Fruit fly (Drosophila melanogaster) whole organism, embryonic: ENCODE measurements around the gene CG5805.

Source experiments
- Awh ChIP-seq: fragments of 200-800 bp; sonication (Bioruptor generic); IDR thresholded peaks from 2 replicates; pipeline ENCODE4, ENCODE4 v1.3.6; 2022; ENCODE audit warnings: missing biosample characterization, missing genetic modification characterization
- B-H1 ChIP-seq: fragments of 200-800 bp; sonication (Bioruptor generic); IDR thresholded peaks from 3 replicates; pipeline ENCODE4 v1.3.6; 2022; ENCODE audit warnings: missing biosample characterization, missing genetic modification characterization
- CG1024 ChIP-seq: fragments of 200-800 bp; sonication (Bioruptor generic); IDR thresholded peaks from 2 replicates; pipeline ENCODE4 v1.3.6; 2022; ENCODE audit warnings: missing biosample characterization, missing genetic modification characterization
- CG10366 ChIP-seq: fragments of 200-800 bp; sonication (Bioruptor generic); IDR thresholded peaks from 2 replicates; pipeline ENCODE4 v1.3.6; 2022; ENCODE audit warnings: missing biosample characterization, missing genetic modification characterization
- CG10654 ChIP-seq: fragments of 200-800 bp; sonication (Bioruptor generic); optimal IDR thresholded peaks from 2 replicates; lab custom pipeline; 2016; ENCODE audit warnings: missing biosample characterization, missing genetic modification characterization
- CG10959 ChIP-seq: fragments of 200-800 bp; sonication (Bioruptor generic); IDR thresholded peaks from 2 replicates; pipeline ENCODE4 v1.3.6; 2022; ENCODE audit warnings: missing biosample characterization, missing genetic modification characterization
- CG11398 ChIP-seq: fragments of 200-800 bp; sonication (Bioruptor generic); optimal IDR thresholded peaks from 2 replicates; lab custom pipeline; 2016; ENCODE audit warnings: missing biosample characterization, missing genetic modification characterization
- CG11456 ChIP-seq: fragments of 200-800 bp; sonication (Bioruptor generic); IDR thresholded peaks from 3 replicates; pipeline ENCODE4 v1.3.6; 2022; ENCODE audit warnings: missing biosample characterization, missing genetic modification characterization
- CG11695 ChIP-seq: fragments of 200-800 bp; sonication (Bioruptor generic); IDR thresholded peaks from 3 replicates; pipeline ENCODE4 v1.3.6; 2022; ENCODE audit warnings: missing biosample characterization, missing genetic modification characterization
- CG12659 ChIP-seq: fragments of 200-800 bp; sonication (Bioruptor generic); optimal IDR thresholded peaks from 3 replicates; lab custom pipeline; 2017; ENCODE audit warnings: mild to moderate bottlenecking, missing biosample characterization, missing genetic modification reagents, missing genetic modification characterization
- CG15269 ChIP-seq: fragments of 200-800 bp; sonication (Bioruptor generic); optimal IDR thresholded peaks from 2 replicates; lab custom pipeline; 2018; ENCODE audit warnings: missing biosample characterization, mild to moderate bottlenecking, missing genetic modification characterization, moderate library complexity
- CG1603 ChIP-seq: fragments of 200-800 bp; sonication (Bioruptor generic); optimal IDR thresholded peaks from 2 replicates; lab custom pipeline; 2019; ENCODE audit warnings: missing biosample characterization, mild to moderate bottlenecking, missing genetic modification characterization, moderate library complexity
- CG17361 ChIP-seq: fragments of 200-800 bp; sonication (Bioruptor generic); IDR thresholded peaks from 3 replicates; pipeline ENCODE4 v1.3.6; 2022; ENCODE audit warnings: missing biosample characterization, missing genetic modification characterization
- CG17568 ChIP-seq: fragments of 200-800 bp; sonication (Bioruptor generic); optimal IDR thresholded peaks from 2 replicates; lab custom pipeline; 2018; ENCODE audit warnings: missing biosample characterization, mild to moderate bottlenecking, missing genetic modification characterization, moderate library complexity
- CG18262 ChIP-seq: fragments of 200-800 bp; optimal IDR thresholded peaks from 3 replicates; lab custom pipeline; 2019; ENCODE audit warnings: missing biosample characterization, mild to moderate bottlenecking, missing genetic modification characterization, moderate library complexity
- CG2120 ChIP-seq: fragments of 200-800 bp; sonication (Bioruptor generic); optimal IDR thresholded peaks from 3 replicates; lab custom pipeline; 2016; ENCODE audit warnings: missing biosample characterization, missing genetic modification characterization
- CG31365 ChIP-seq: fragments of 200-800 bp; sonication (Bioruptor generic); optimal IDR thresholded peaks from 2 replicates; lab custom pipeline; 2018; ENCODE audit warnings: missing biosample characterization, mild to moderate bottlenecking, missing genetic modification characterization
- CG31388 ChIP-seq: fragments of 200-800 bp; sonication (Bioruptor generic); optimal IDR thresholded peaks from 2 replicates; lab custom pipeline; 2016; ENCODE audit warnings: missing biosample characterization, missing genetic modification characterization
- CG32532 ChIP-seq: fragments of 200-800 bp; sonication (Bioruptor generic); IDR thresholded peaks from 2 replicates; pipeline ENCODE4 v1.3.6; 2022; ENCODE audit warnings: missing biosample characterization, missing genetic modification characterization
- CG3838 ChIP-seq: fragments of 200-800 bp; sonication (Bioruptor generic); optimal IDR thresholded peaks from 3 replicates; lab custom pipeline; 2016; ENCODE audit warnings: missing biosample characterization, missing genetic modification characterization
- CG5180 ChIP-seq: fragments of 200-800 bp; sonication (Bioruptor generic); optimal IDR thresholded peaks from 3 replicates; lab custom pipeline; 2017; ENCODE audit warnings: missing biosample characterization, missing genetic modification characterization, mild to moderate bottlenecking, moderate library complexity, missing genetic modification reagents
- CG6272 ChIP-seq: fragments of 200-800 bp; sonication (Bioruptor generic); IDR thresholded peaks from 2 replicates; pipeline ENCODE4 v1.3.6; 2022; ENCODE audit warnings: missing biosample characterization, missing genetic modification characterization
- CG6689 ChIP-seq: fragments of 200-800 bp; sonication (Bioruptor generic); IDR thresholded peaks from 2 replicates; pipeline ENCODE4 v1.3.6; 2022; ENCODE audit warnings: missing biosample characterization, missing genetic modification characterization
- CG6854 ChIP-seq: fragments of 200-800 bp; sonication (Bioruptor generic); optimal IDR thresholded peaks from 3 replicates; lab custom pipeline; 2017; ENCODE audit warnings: missing biosample characterization, mild to moderate bottlenecking, missing genetic modification characterization
- CG7271 ChIP-seq: fragments of 200-800 bp; sonication (Bioruptor generic); optimal IDR thresholded peaks from 2 replicates; lab custom pipeline; 2018; ENCODE audit warnings: missing biosample characterization, mild to moderate bottlenecking, missing genetic modification characterization, moderate library complexity
- CG7786 ChIP-seq: fragments of 200-800 bp; sonication (Bioruptor generic); optimal IDR thresholded peaks from 2 replicates; lab custom pipeline; 2016; ENCODE audit warnings: missing biosample characterization, missing genetic modification characterization
- CG7928 ChIP-seq: fragments of 200-800 bp; sonication (Bioruptor generic); optimal IDR thresholded peaks from 2 replicates; lab custom pipeline; 2017; ENCODE audit warnings: missing biosample characterization, mild to moderate bottlenecking, missing genetic modification characterization
- CHES-1-like ChIP-seq: fragments of 200-800 bp; sonication (Bioruptor generic); optimal IDR thresholded peaks from 2 replicates; lab custom pipeline; 2016; ENCODE audit warnings: missing biosample characterization, missing genetic modification characterization
- Doc2 ChIP-seq: fragments of 200-800 bp; sonication (Bioruptor generic); IDR thresholded peaks from 2 replicates; pipeline ENCODE4 v1.3.6; 2022; ENCODE audit warnings: missing biosample characterization, missing genetic modification characterization
- ERR ChIP-seq: fragments of 200-800 bp; sonication (Bioruptor generic); optimal IDR thresholded peaks from 2 replicates; lab custom pipeline; 2016; ENCODE audit warnings: missing biosample characterization, missing genetic modification characterization
- Hand ChIP-seq: fragments of 200-800 bp; sonication (Bioruptor generic); optimal IDR thresholded peaks from 2 replicates; lab custom pipeline; 2017; ENCODE audit warnings: mild to moderate bottlenecking, missing biosample characterization, missing genetic modification reagents, missing genetic modification characterization
- NFAT ChIP-seq: fragments of 200-800 bp; sonication (Bioruptor generic); IDR thresholded peaks from 2 replicates; pipeline ENCODE4 v1.3.6; 2022; ENCODE audit warnings: missing biosample characterization, missing genetic modification characterization
- Nf-YA ChIP-seq: fragments of 200-800 bp; sonication (Bioruptor generic); IDR thresholded peaks from 2 replicates; pipeline ENCODE4 v1.3.6; 2022; ENCODE audit warnings: missing biosample characterization, missing genetic modification characterization
- Nf-YC ChIP-seq: fragments of 200-800 bp; optimal IDR thresholded peaks from 3 replicates; lab custom pipeline; 2019; ENCODE audit warnings: missing biosample characterization, mild to moderate bottlenecking, missing genetic modification characterization, moderate library complexity
- Xbp1 ChIP-seq: fragments of 200-800 bp; sonication (Bioruptor generic); optimal IDR thresholded peaks from 3 replicates; lab custom pipeline; 2016; ENCODE audit warnings: missing biosample characterization, mild to moderate bottlenecking, missing genetic modification characterization
- bcd ChIP-seq: fragments of 200-800 bp; sonication (Bioruptor generic); optimal IDR thresholded peaks from 2 replicates; lab custom pipeline; 2017; ENCODE audit warnings: missing biosample characterization, mild to moderate bottlenecking, missing genetic modification characterization
- cas ChIP-seq: fragments of 200-800 bp; sonication (Bioruptor generic); IDR thresholded peaks from 2 replicates; pipeline ENCODE4 v1.3.6; 2022; ENCODE audit warnings: missing biosample characterization, missing genetic modification characterization
- da ChIP-seq: fragments of 200-800 bp; sonication (Bioruptor generic); optimal IDR thresholded peaks from 2 replicates; lab custom pipeline; 2016; ENCODE audit warnings: missing biosample characterization, missing genetic modification characterization
- fru ChIP-seq: fragments of >200 bp; optimal IDR thresholded peaks from 2 replicates; lab custom pipeline; 2017
- ftz-f1 ChIP-seq: fragments of 200-800 bp; sonication (Bioruptor generic); optimal IDR thresholded peaks from 2 replicates; lab custom pipeline; 2016; ENCODE audit warnings: missing biosample characterization, missing genetic modification characterization
- mirr ChIP-seq: fragments of 200-800 bp; sonication (Bioruptor generic); optimal IDR thresholded peaks from 3 replicates; lab custom pipeline; 2018; ENCODE audit warnings: missing biosample characterization, mild to moderate bottlenecking, missing genetic modification characterization
- nau ChIP-seq: fragments of 200-800 bp; sonication (Bioruptor generic); optimal IDR thresholded peaks from 3 replicates; lab custom pipeline; 2017; ENCODE audit warnings: missing biosample characterization, mild to moderate bottlenecking, missing genetic modification characterization, missing genetic modification reagents
- nom ChIP-seq: fragments of 200-800 bp; sonication (Bioruptor generic); optimal IDR thresholded peaks from 2 replicates; lab custom pipeline; 2017; ENCODE audit warnings: missing biosample characterization, missing genetic modification characterization, mild to moderate bottlenecking, moderate library complexity, missing genetic modification reagents
- peb ChIP-seq: fragments of 200-800 bp; sonication (Bioruptor generic); IDR thresholded peaks from 2 replicates; pipeline ENCODE4 v1.3.6; 2022; ENCODE audit warnings: missing biosample characterization, missing genetic modification characterization
- pita ChIP-seq: fragments of 200-800 bp; sonication (Bioruptor generic); optimal IDR thresholded peaks from 2 replicates; lab custom pipeline; 2017; ENCODE audit warnings: missing biosample characterization, mild to moderate bottlenecking, missing genetic modification characterization
- prd ChIP-seq, 3 experiments: fragments of >200 bp in 2 of 3; fragments of 200-800 bp in 1 of 3; sonication (Bioruptor generic) in 1 of 3; optimal IDR thresholded peaks in 2 of 3; IDR thresholded peaks in 1 of 3; 2 replicates in 2 of 3; 3 replicates in 1 of 3; pipeline versions ENCODE4 v1.3.6 to Lab custom; 2017 to 2022; ENCODE audit warnings: missing biosample characterization in 1 of 3, missing genetic modification characterization in 1 of 3
- salm ChIP-seq: fragments of 200-800 bp; sonication (Bioruptor generic); optimal IDR thresholded peaks from 2 replicates; lab custom pipeline; 2018; ENCODE audit warnings: missing biosample characterization, mild to moderate bottlenecking, missing genetic modification characterization
- sima ChIP-seq: fragments of 200-800 bp; sonication (Bioruptor generic); optimal IDR thresholded peaks from 2 replicates; lab custom pipeline; 2016; ENCODE audit warnings: missing biosample characterization, missing genetic modification characterization
- tap ChIP-seq: fragments of 200-800 bp; optimal IDR thresholded peaks from 3 replicates; lab custom pipeline; 2019; ENCODE audit warnings: missing biosample characterization, mild to moderate bottlenecking, missing genetic modification characterization, moderate library complexity
- tio ChIP-seq: fragments of 200-800 bp; sonication (Bioruptor generic); optimal IDR thresholded peaks from 2 replicates; lab custom pipeline; 2017; ENCODE audit warnings: missing biosample characterization, missing genetic modification characterization, inconsistent platforms
- tup ChIP-seq: fragments of 200-800 bp; sonication (Bioruptor generic); optimal IDR thresholded peaks from 2 replicates; lab custom pipeline; 2016; ENCODE audit warnings: missing biosample characterization, mild to moderate bottlenecking, missing genetic modification characterization, moderate library complexity
- wdn ChIP-seq: fragments of 200-800 bp; sonication (Bioruptor generic); IDR thresholded peaks from 2 replicates; pipeline ENCODE4 v1.3.6; 2022; ENCODE audit warnings: missing biosample characterization, missing genetic modification characterization

CG5805 gene

dm6 chr3R:24829887-24830351 is 42.7 kb upstream of the CG5805 start, which contains the start of the genes Kaz and CG43273 (continued):
- TF ChIP-seq CHES-1-like: no peak
- TF ChIP-seq CG2120 (GFP tag; lab: Kevin White, UChicago): peak; percentile 67
- TF ChIP-seq CG10654 (GFP tag; lab: Kevin White, UChicago): peak; percentile 17
- TF ChIP-seq nom (GFP tag; lab: Kevin White, UChicago): no peak
- TF ChIP-seq ftz-f1: no peak
- TF ChIP-seq CG7928 (GFP tag; lab: Kevin White, UChicago): no peak
- TF ChIP-seq tio (GFP tag; lab: Kevin White, UChicago): no peak
- TF ChIP-seq CG11456 (GFP tag; lab: Robert Waterston, UW): no peak
- peak; percentile 75 for TF ChIP-seq Xbp1 (GFP tag; lab: Kevin White, UChicago)
- no peak for TF ChIP-seq NFAT (GFP tag; lab: Robert Waterston, UW)
- no peak for TF ChIP-seq salm
- no peak for TF ChIP-seq CG18262 (tag; lab: Kevin White, UChicago)
- no peak for TF ChIP-seq CG31365 (tag; lab: Kevin White, UChicago)
- no peak for TF ChIP-seq ERR (GFP tag; lab: Kevin White, UChicago)
- no peak for TF ChIP-seq CG5180 (GFP tag; lab: Kevin White, UChicago)
- no peak for TF ChIP-seq CG6689 (GFP tag; lab: Robert Waterston, UW)
- peak; percentile 49; the same call in 1 of the 2 replicates for TF ChIP-seq CG10366 (GFP tag; lab: Robert Waterston, UW)
- no peak for TF ChIP-seq B-H1 (GFP tag; lab: Robert Waterston, UW)
- TF ChIP-seq Awh (GFP tag; lab: Robert Waterston, UW): no peak
- TF ChIP-seq CG17361 (GFP tag; lab: Robert Waterston, UW): no peak; the same call in 2 of the 3 replicates
- no peak for TF ChIP-seq nau
- TF ChIP-seq Nf-YA (GFP tag; lab: Robert Waterston, UW): no peak
- TF ChIP-seq CG7786 (GFP tag; lab: Kevin White, UChicago): no peak
- TF ChIP-seq CG6272 (GFP tag; lab: Robert Waterston, UW): peak; percentile 40; the same call in 1 of the 2 replicates
- TF ChIP-seq CG11398 (GFP tag; lab: Kevin White, UChicago): no peak
- no peak for TF ChIP-seq mirr
- no peak for TF ChIP-seq CG31388 (GFP tag; lab: Kevin White, UChicago)
- no peak for TF ChIP-seq fru (lab: Kevin White, UChicago)
- no peak for TF ChIP-seq Hand (GFP tag; lab: Kevin White, UChicago)
- TF ChIP-seq cas (GFP tag; lab: Robert Waterston, UW): no peak
- no peak for TF ChIP-seq pita (GFP tag; lab: Kevin White, UChicago)
- TF ChIP-seq Doc2 (GFP tag; lab: Robert Waterston, UW): no peak
- TF ChIP-seq CG7271: peak; percentile 2
- 0 out of 2 replicates have a peak, but pooled peaks have one; percentile 19 for TF ChIP-seq wdn
- TF ChIP-seq CG32532 (GFP tag; lab: Robert Waterston, UW): peak; percentile 64
- peak; percentile 68 for TF ChIP-seq CG12659 (GFP tag; lab: Kevin White, UChicago)
- TF ChIP-seq Nf-YC: no peak
- peak; percentile 37; the same call in 1 of the 2 replicates for TF ChIP-seq peb (GFP tag; lab: Robert Waterston, UW)
- TF ChIP-seq tap: no peak
- TF ChIP-seq tup (GFP tag; lab: Kevin White, UChicago): no peak
- TF ChIP-seq CG3838 (GFP tag; lab: Kevin White, UChicago): peak; percentile 8
- TF ChIP-seq CG6854 (GFP tag; lab: Kevin White, UChicago): peak; percentile 11
- no peak for TF ChIP-seq CG1603 (tag; lab: Kevin White, UChicago)
- TF ChIP-seq sima: no peak
- no peak for TF ChIP-seq CG1024
- no peak for TF ChIP-seq da (GFP tag; lab: Kevin White, UChicago)
- no peak for TF ChIP-seq CG17568 (GFP tag; lab: Kevin White, UChicago)
- peak; percentile 67 for TF ChIP-seq bcd (GFP tag; lab: Kevin White, UChicago)
- no peak for TF ChIP-seq CG11695 (GFP tag; lab: Robert Waterston, UW)
- no peak for TF ChIP-seq CG15269 (tag; lab: Kevin White, UChicago)
- no peak for TF ChIP-seq CG10959 (GFP tag; lab: Robert Waterston, UW)
- TF ChIP-seq prd (optimal IDR thresholded peaks at IDR 0.05; lab: Kevin White, UChicago): no peak
- TF ChIP-seq prd (GFP tag; IDR thresholded peaks at IDR 0.05; lab: Robert Waterston, UW): peak; percentile 64; the same call in 2 of the 3 replicates
